Worm (Caenorhabditis elegans): ENCODE results near the gene pro-3.

ce11 chrV:19076835-19077234 lies 41.4 kb downstream of the pro-3 start:
- TF ChIP-seq nhr-12 (tag; optimal IDR thresholded peaks at IDR 0.05) (no peak), sptf-1 (tag; optimal IDR thresholded peaks at IDR 0.05) (no peak), blmp-1 (tag; optimal IDR thresholded peaks at IDR 0.05) (no peak)

All from whole organism, mixed stage, embryonic.